Worm (Caenorhabditis elegans) whole organism, midembryonic: Measurements from ENCODE around the gene srw-12.

Experiments used
- T22C8.4 ChIP-seq: fragments of 200-800 bp; sonication (Bioruptor generic); IDR thresholded peaks from 2 replicates; pipeline ENCODE4 v1.3.6; 2022; ENCODE audit warnings: missing genetic modification characterization, missing compliant biosample characterization
- cog-1 ChIP-seq: sonication (generic microtip); optimal IDR thresholded peaks from 2 replicates; lab custom pipeline; 2016; ENCODE audit warnings: missing genetic modification characterization, missing compliant biosample characterization
- flt-1 ChIP-seq: fragments of 200-800 bp; sonication (Bioruptor generic); IDR thresholded peaks from 2 replicates; pipeline ENCODE4 v1.3.6; 2022; ENCODE audit warnings: missing genetic modification characterization, missing compliant biosample characterization
- klf-2 ChIP-seq: fragments of 200-800 bp; sonication (Bioruptor generic); conservative IDR thresholded peaks from 2 replicates; pipeline ENCODE4 v1.3.6; 2022; ENCODE audit warnings: missing genetic modification reagents, missing genetic modification characterization, missing compliant biosample characterization
- med-1 ChIP-seq: sonication (generic microtip); optimal IDR thresholded peaks from 2 replicates; lab custom pipeline; 2017; ENCODE audit warnings: missing genetic modification characterization, mild to moderate bottlenecking, missing compliant biosample characterization, antibody characterized with exemption, missing genetic modification reagents; ENCODE audit not compliant: insufficient read depth
- ref-1 ChIP-seq: fragments of 200-800 bp; sonication (Bioruptor generic); conservative IDR thresholded peaks from 2 replicates; pipeline ENCODE4 v1.3.6; 2022; ENCODE audit warnings: missing genetic modification reagents, missing genetic modification characterization, missing compliant biosample characterization
- tab-1 ChIP-seq: fragments of 200-800 bp; sonication (Bioruptor generic); IDR thresholded peaks from 2 replicates; pipeline ENCODE4 v1.3.6; 2022; ENCODE audit warnings: missing genetic modification characterization, missing compliant biosample characterization
- ztf-23 ChIP-seq: fragments of 200-800 bp; sonication (Bioruptor generic); IDR thresholded peaks from 2 replicates; pipeline ENCODE4 v1.3.6; 2022; ENCODE audit warnings: missing genetic modification reagents, missing genetic modification characterization, missing compliant biosample characterization
- ztf-29 ChIP-seq: fragments of 200-800 bp; sonication (Bioruptor generic); IDR thresholded peaks from 2 replicates; pipeline ENCODE4 v1.3.6; 2022; ENCODE audit warnings: missing genetic modification reagents, missing genetic modification characterization, missing compliant biosample characterization

The srw-12 gene

DNA sequence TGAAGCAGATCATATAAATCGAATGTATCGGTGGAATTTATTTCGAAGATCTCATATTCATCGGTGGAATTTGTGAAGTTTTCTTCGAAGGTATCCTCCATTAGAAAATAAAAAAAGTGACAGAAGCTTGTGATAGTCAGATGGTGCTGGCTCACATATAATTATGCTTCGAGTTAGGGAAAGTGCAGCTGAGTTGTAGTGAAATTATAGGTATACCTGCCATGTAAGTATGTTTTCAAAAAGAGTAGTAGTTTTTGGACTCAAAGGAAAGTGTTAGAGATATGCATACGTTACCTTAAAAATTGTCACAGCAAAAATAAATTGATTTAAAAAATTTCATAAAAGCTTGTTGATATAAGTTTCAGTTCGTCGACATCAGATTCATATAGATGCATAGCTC lies 1.8 kb upstream of the srw-12 start, which contains the start of gene srw-11:
Gene srw-11 (minus strand): TSS at position 101 of the 400 bp plus-strand sequence.
- TF ChIP-seq flt-1 (GFP tag; lab: Robert Waterston, UW): no peak
- no peak for TF ChIP-seq ztf-23 (GFP tag; lab: Robert Waterston, UW)
- no peak for TF ChIP-seq klf-2 (GFP tag; lab: Robert Waterston, UW)
- no peak for TF ChIP-seq tab-1 (GFP tag; lab: Robert Waterston, UW)
- TF ChIP-seq ztf-29 (GFP tag; lab: Robert Waterston, UW): no peak
- no peak for TF ChIP-seq med-1 (GFP tag; lab: Kevin White, UChicago)
- TF ChIP-seq ref-1 (GFP tag; lab: Robert Waterston, UW): no peak
- TF ChIP-seq T22C8.4 (GFP tag; lab: Robert Waterston, UW): no peak
- TF ChIP-seq cog-1 (tag; lab: Kevin White, UChicago): no peak

DNA sequence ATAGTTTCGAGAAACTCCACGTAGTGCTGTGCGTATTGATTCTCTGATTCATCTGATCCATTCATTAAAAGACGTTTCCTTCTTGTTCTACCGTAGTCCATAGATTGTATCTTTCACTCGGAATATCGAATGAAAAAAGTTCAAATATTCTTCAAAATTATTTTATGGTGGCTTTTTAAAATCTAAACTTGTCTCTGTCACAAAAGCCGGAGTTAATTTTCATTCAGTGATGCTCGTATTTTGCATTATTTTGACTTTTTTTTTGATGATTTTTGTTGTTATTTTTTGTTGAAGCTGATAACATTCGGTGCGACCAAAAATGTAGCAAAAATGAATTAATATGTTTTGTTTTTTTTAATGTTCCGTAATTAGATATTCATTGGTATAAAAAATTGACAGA lies 2.8 kb downstream of the srw-12 start, which contains the start of gene nhr-164:
Gene nhr-164 (minus strand): TSS at position 101 of the 400 bp plus-strand sequence.
- TF ChIP-seq med-1 (GFP tag; lab: Kevin White, UChicago): no peak
- TF ChIP-seq ztf-29 (GFP tag; lab: Robert Waterston, UW): no peak
- no peak for TF ChIP-seq klf-2 (GFP tag; lab: Robert Waterston, UW)
- no peak for TF ChIP-seq flt-1 (GFP tag; lab: Robert Waterston, UW)
- TF ChIP-seq ztf-23 (GFP tag; lab: Robert Waterston, UW): no peak
- TF ChIP-seq tab-1 (GFP tag; lab: Robert Waterston, UW): no peak
- TF ChIP-seq cog-1 (tag; lab: Kevin White, UChicago): no peak
- no peak for TF ChIP-seq T22C8.4 (GFP tag; lab: Robert Waterston, UW)
- TF ChIP-seq ref-1 (GFP tag; lab: Robert Waterston, UW): no peak

DNA sequence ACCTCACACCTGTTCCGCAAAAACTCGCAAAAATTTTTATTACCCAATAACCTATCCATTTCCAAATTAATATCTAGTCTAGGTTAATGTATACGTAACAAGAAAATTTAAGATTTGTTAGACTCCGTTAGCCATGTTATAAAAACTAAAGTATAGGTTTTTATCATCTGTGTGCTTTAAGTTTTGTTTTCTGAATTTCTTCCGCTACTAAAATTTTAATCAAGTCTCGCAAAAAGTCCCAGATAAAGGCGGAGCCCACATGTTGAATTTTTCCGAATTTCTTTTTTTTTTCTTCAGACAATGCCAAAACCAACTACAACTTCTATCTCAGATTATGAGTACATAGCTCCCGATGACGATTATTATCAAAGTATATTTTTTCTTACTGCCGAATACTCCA lies 6.3 kb downstream of the srw-12 start, which contains the start of gene srw-13:
Gene srw-13 (plus strand): TSS at position 301 of the 400 bp plus-strand sequence.
- no peak for TF ChIP-seq med-1 (GFP tag; lab: Kevin White, UChicago)
- no peak for TF ChIP-seq cog-1 (tag; lab: Kevin White, UChicago)
- no peak for TF ChIP-seq tab-1 (GFP tag; lab: Robert Waterston, UW)
- TF ChIP-seq ref-1 (GFP tag; lab: Robert Waterston, UW): no peak
- TF ChIP-seq ztf-23 (GFP tag; lab: Robert Waterston, UW): no peak
- TF ChIP-seq flt-1 (GFP tag; lab: Robert Waterston, UW): no peak
- TF ChIP-seq T22C8.4 (GFP tag; lab: Robert Waterston, UW): no peak
- no peak for TF ChIP-seq klf-2 (GFP tag; lab: Robert Waterston, UW)
- TF ChIP-seq ztf-29 (GFP tag; lab: Robert Waterston, UW): no peak

DNA sequence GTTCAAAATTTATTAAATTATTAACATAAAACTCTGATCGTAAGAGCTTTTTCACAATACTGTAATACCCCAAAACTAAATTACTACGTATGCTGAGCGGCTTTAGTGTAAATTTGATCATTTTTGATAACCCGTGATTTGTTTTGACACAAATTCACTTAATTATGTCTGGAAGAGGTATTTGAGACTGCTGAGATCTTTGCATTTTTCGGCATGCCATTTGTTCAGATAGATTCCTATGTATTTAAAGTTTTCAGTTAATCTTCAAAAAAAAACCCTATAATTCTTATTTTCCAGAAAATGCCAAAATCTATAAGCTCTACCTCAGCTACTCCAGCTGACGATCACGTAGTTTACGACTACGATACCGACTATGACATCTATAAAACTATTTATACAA lies 8.2 kb downstream of the srw-12 start, which contains the start of gene srw-15:
Gene srw-15 (plus strand): TSS at position 301 of the 400 bp plus-strand sequence.
- TF ChIP-seq med-1 (GFP tag; lab: Kevin White, UChicago): no peak
- no peak for TF ChIP-seq ztf-29 (GFP tag; lab: Robert Waterston, UW)
- TF ChIP-seq ztf-23 (GFP tag; lab: Robert Waterston, UW): no peak
- TF ChIP-seq cog-1 (tag; lab: Kevin White, UChicago): no peak
- TF ChIP-seq ref-1 (GFP tag; lab: Robert Waterston, UW): no peak
- no peak for TF ChIP-seq T22C8.4 (GFP tag; lab: Robert Waterston, UW)
- TF ChIP-seq flt-1 (GFP tag; lab: Robert Waterston, UW): no peak
- TF ChIP-seq klf-2 (GFP tag; lab: Robert Waterston, UW): no peak
- TF ChIP-seq tab-1 (GFP tag; lab: Robert Waterston, UW): no peak

DNA sequence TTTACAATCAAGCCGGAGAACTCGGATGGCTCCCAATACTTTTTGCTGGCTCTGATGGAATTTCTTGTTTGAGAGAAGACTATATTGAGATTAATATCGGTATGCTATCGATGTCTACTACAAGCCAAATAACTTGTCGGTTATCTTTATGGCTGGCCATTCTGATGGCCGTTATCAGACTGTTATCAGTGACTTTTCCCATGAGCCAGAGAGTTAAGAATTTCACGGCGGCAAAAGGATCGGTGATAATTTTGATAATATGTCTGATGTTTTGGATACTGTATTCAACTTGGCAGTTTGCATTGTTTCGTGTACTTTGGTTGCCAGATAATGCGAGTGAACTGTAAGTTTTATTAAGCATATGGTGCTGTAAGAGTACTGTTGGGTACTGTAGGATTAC lies 12.2 kb downstream of the srw-12 start:
- no peak for TF ChIP-seq cog-1 (tag; lab: Kevin White, UChicago)
- TF ChIP-seq med-1 (GFP tag; lab: Kevin White, UChicago): no peak
- TF ChIP-seq T22C8.4 (GFP tag; lab: Robert Waterston, UW): no peak
- TF ChIP-seq ref-1 (GFP tag; lab: Robert Waterston, UW): no peak
- no peak for TF ChIP-seq ztf-23 (GFP tag; lab: Robert Waterston, UW)

DNA sequence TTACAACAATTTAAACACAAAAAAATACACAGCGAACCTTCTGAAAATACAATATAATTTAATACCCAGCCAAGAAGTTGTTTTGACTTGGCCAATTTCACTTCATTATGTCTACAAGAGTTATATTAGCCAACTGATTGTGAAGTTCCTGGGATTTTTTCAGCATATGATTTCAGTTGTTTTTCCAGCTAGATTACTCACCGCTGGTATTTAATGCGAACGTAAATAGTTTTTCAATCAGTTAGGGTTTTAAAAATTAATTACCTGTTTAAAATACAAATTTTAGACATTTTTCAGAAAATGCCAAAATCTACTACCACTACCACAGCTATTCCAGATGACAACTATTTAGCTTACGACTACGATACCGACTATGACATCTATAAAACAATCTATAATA lies 12.8 kb downstream of the srw-12 start, which contains the start of gene srw-14:
Gene srw-14 (plus strand): TSS at position 301 of the 400 bp plus-strand sequence.
- TF ChIP-seq tab-1 (GFP tag; lab: Robert Waterston, UW): no peak
- no peak for TF ChIP-seq ztf-29 (GFP tag; lab: Robert Waterston, UW)
- no peak for TF ChIP-seq ztf-23 (GFP tag; lab: Robert Waterston, UW)
- TF ChIP-seq flt-1 (GFP tag; lab: Robert Waterston, UW): no peak
- TF ChIP-seq cog-1 (tag; lab: Kevin White, UChicago): no peak
- TF ChIP-seq klf-2 (GFP tag; lab: Robert Waterston, UW): no peak
- no peak for TF ChIP-seq T22C8.4 (GFP tag; lab: Robert Waterston, UW)
- no peak for TF ChIP-seq ref-1 (GFP tag; lab: Robert Waterston, UW)
- TF ChIP-seq med-1 (GFP tag; lab: Kevin White, UChicago): no peak

DNA sequence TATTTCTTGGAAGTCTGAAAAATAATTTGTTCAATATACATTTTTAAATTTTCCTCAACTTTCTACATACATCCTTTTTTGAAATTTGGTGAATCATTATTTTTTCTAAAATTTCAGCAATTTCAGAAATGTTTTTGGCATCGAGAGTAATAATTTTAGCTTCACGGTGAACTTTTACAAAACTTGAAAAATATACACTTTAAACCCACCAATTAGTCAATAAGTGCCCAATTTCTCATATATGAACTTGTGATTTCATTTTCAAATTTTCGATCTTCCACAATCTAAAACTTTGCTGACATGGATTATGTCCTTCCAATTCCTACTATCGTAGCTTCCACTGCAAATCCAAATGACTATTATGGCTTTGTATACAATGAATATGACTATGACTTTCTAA lies 14.8 kb downstream of the srw-12 start, which contains the start of gene srw-24:
Gene srw-24 (plus strand): TSS at position 301 of the 400 bp plus-strand sequence.
- TF ChIP-seq ztf-29 (GFP tag; lab: Robert Waterston, UW): no peak
- no peak for TF ChIP-seq flt-1 (GFP tag; lab: Robert Waterston, UW)
- no peak for TF ChIP-seq ref-1 (GFP tag; lab: Robert Waterston, UW)
- TF ChIP-seq ztf-23 (GFP tag; lab: Robert Waterston, UW): no peak
- no peak for TF ChIP-seq cog-1 (tag; lab: Kevin White, UChicago)
- no peak for TF ChIP-seq klf-2 (GFP tag; lab: Robert Waterston, UW)
- no peak for TF ChIP-seq med-1 (GFP tag; lab: Kevin White, UChicago)
- TF ChIP-seq tab-1 (GFP tag; lab: Robert Waterston, UW): no peak
- no peak for TF ChIP-seq T22C8.4 (GFP tag; lab: Robert Waterston, UW)

DNA sequence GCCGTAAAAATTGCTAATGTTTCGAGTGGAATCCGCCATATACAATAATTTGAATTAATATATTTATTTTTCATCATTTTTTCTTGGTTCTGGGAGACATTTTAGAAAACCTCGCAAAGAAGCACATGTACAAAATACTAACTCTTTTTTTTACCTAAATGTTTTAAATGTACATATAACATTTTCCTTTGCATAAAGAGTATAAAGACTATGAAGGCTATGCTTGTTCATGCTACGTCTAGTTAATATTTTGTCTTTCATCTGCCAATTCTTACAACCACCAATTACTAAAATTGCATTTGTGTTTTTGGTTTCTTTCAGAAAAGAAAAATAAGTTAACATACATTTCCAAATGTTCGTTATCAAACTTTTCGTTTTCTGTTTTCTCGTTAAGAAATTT lies 17.1 kb downstream of the srw-12 start, which contains the start of gene irld-25:
Gene irld-25 (plus strand): TSS at position 301 of the 400 bp plus-strand sequence.
- TF ChIP-seq klf-2 (GFP tag; lab: Robert Waterston, UW): no peak
- no peak for TF ChIP-seq med-1 (GFP tag; lab: Kevin White, UChicago)
- no peak for TF ChIP-seq cog-1 (tag; lab: Kevin White, UChicago)
